Fruit fly (Drosophila melanogaster) whole organism, embryonic: ENCODE measurements around the gene CG10584.

ENCODE experiments used
- Ada2b ChIP-seq: fragments of 200-800 bp; sonication (Bioruptor generic); IDR thresholded peaks from 2 replicates; pipeline ENCODE4 v1.3.6; 2022; ENCODE audit warnings: missing biosample characterization, missing genetic modification characterization
- CG11247 ChIP-seq: fragments of 200-800 bp; sonication (Bioruptor generic); IDR thresholded peaks from 2 replicates; pipeline ENCODE4 v1.3.6; 2022; ENCODE audit warnings: missing biosample characterization, missing genetic modification characterization
- CG11504 ChIP-seq: fragments of 200-800 bp; sonication (Bioruptor generic); optimal IDR thresholded peaks from 3 replicates; lab custom pipeline; 2019; ENCODE audit warnings: missing biosample characterization, mild to moderate bottlenecking, missing genetic modification characterization, moderate library complexity
- CG12071 ChIP-seq: fragments of 200-800 bp; sonication (Bioruptor generic); optimal IDR thresholded peaks from 3 replicates; lab custom pipeline; 2018; ENCODE audit warnings: missing biosample characterization, mild to moderate bottlenecking, missing genetic modification characterization
- CG12299 ChIP-seq: fragments of 200-800 bp; sonication (Bioruptor generic); optimal IDR thresholded peaks from 2 replicates; lab custom pipeline; 2018; ENCODE audit warnings: missing biosample characterization, mild to moderate bottlenecking, missing genetic modification characterization
- CG14667 ChIP-seq: fragments of 200-800 bp; sonication (Bioruptor generic); IDR thresholded peaks from 2 replicates; pipeline ENCODE4 v1.3.6; 2022; ENCODE audit warnings: missing biosample characterization, missing genetic modification characterization
- CG14710 ChIP-seq: fragments of 200-800 bp; sonication (Bioruptor generic); optimal IDR thresholded peaks from 3 replicates; lab custom pipeline; 2019; ENCODE audit warnings: missing biosample characterization, mild to moderate bottlenecking, missing genetic modification characterization, moderate library complexity
- CG14860 ChIP-seq: fragments of 200-800 bp; sonication (Bioruptor generic); IDR thresholded peaks from 3 replicates; pipeline ENCODE4 v1.3.6; 2022; ENCODE audit warnings: missing biosample characterization, missing genetic modification characterization; ENCODE audit not compliant: partially characterized antibody
- CG15073 ChIP-seq: fragments of 200-800 bp; sonication (Bioruptor generic); optimal IDR thresholded peaks from 2 replicates; lab custom pipeline; 2016; ENCODE audit warnings: missing biosample characterization, missing genetic modification characterization
- CG17186 ChIP-seq: fragments of 200-800 bp; sonication (Bioruptor generic); optimal IDR thresholded peaks from 3 replicates; lab custom pipeline; 2017; ENCODE audit warnings: missing biosample characterization, missing genetic modification reagents, missing genetic modification characterization
- CG1832 ChIP-seq: fragments of 200-800 bp; sonication (Bioruptor generic); optimal IDR thresholded peaks from 2 replicates; lab custom pipeline; 2017; ENCODE audit warnings: missing biosample characterization, mild to moderate bottlenecking, missing genetic modification characterization, inconsistent platforms
- CG4360 ChIP-seq: fragments of 200-800 bp; sonication (Bioruptor generic); IDR thresholded peaks from 2 replicates; pipeline ENCODE4 v1.3.6; 2022; ENCODE audit warnings: missing biosample characterization, missing genetic modification characterization
- CG6689 ChIP-seq: fragments of 200-800 bp; sonication (Bioruptor generic); IDR thresholded peaks from 2 replicates; pipeline ENCODE4 v1.3.6; 2022; ENCODE audit warnings: missing biosample characterization, missing genetic modification characterization
- CG7372 ChIP-seq: fragments of 200-800 bp; sonication (Bioruptor generic); IDR thresholded peaks from 2 replicates; pipeline ENCODE4 v1.3.6; 2022; ENCODE audit warnings: missing biosample characterization, missing genetic modification characterization
- CG9609 ChIP-seq: fragments of 200-800 bp; sonication (Bioruptor generic); optimal IDR thresholded peaks from 3 replicates; lab custom pipeline; 2016; ENCODE audit warnings: missing biosample characterization, missing genetic modification characterization
- CTCF ChIP-seq: fragments of 200-800 bp; sonication (Bioruptor generic); optimal IDR thresholded peaks from 2 replicates; lab custom pipeline; 2017; ENCODE audit warnings: missing biosample characterization, mild to moderate bottlenecking, missing genetic modification characterization, moderate library complexity
- D19B ChIP-seq: fragments of 200-800 bp; sonication (Bioruptor generic); optimal IDR thresholded peaks from 2 replicates; lab custom pipeline; 2017; ENCODE audit warnings: missing biosample characterization, mild to moderate bottlenecking, missing genetic modification characterization
- ERR ChIP-seq: fragments of 200-800 bp; sonication (Bioruptor generic); optimal IDR thresholded peaks from 2 replicates; lab custom pipeline; 2016; ENCODE audit warnings: missing biosample characterization, missing genetic modification characterization
- HLH3B ChIP-seq: fragments of 200-800 bp; sonication (Bioruptor generic); IDR thresholded peaks from 2 replicates; pipeline ENCODE4 v1.3.6; 2022; ENCODE audit warnings: missing biosample characterization, missing genetic modification characterization
- HLH54F ChIP-seq: fragments of 200-800 bp; sonication (Bioruptor generic); optimal IDR thresholded peaks from 3 replicates; lab custom pipeline; 2016; ENCODE audit warnings: missing biosample characterization, missing genetic modification characterization
- Hr51 ChIP-seq, 2 experiments: fragments of 200-800 bp; sonication (Bioruptor generic); optimal IDR thresholded peaks; 2 replicates in 1 of 2; 3 replicates in 1 of 2; lab custom pipeline; 2016 to 2018; ENCODE audit warnings: missing biosample characterization in 2 of 2, missing genetic modification characterization in 2 of 2, mild to moderate bottlenecking in 1 of 2, moderate library complexity in 1 of 2
- MTF-1 ChIP-seq: fragments of 200-800 bp; sonication (Bioruptor generic); optimal IDR thresholded peaks from 2 replicates; lab custom pipeline; 2018; ENCODE audit warnings: missing biosample characterization, mild to moderate bottlenecking, missing genetic modification characterization, borderline replicate concordance
- Mes4 ChIP-seq: fragments of 200-800 bp; sonication (Bioruptor generic); optimal IDR thresholded peaks from 2 replicates; lab custom pipeline; 2016; ENCODE audit warnings: missing biosample characterization, missing genetic modification characterization
- Myb ChIP-seq: fragments of 200-800 bp; sonication (Bioruptor generic); optimal IDR thresholded peaks from 2 replicates; lab custom pipeline; 2016; ENCODE audit warnings: missing biosample characterization, missing genetic modification characterization
- PHDP ChIP-seq: fragments of 200-800 bp; sonication (Bioruptor generic); optimal IDR thresholded peaks from 3 replicates; lab custom pipeline; 2018; ENCODE audit warnings: missing biosample characterization, mild to moderate bottlenecking, missing genetic modification characterization, moderate library complexity
- Pdp1 ChIP-seq, 2 experiments: fragments of 200-800 bp; sonication (Bioruptor generic); optimal IDR thresholded peaks; 3 replicates each; lab custom pipeline; 2016; ENCODE audit warnings: missing biosample characterization in 2 of 2, missing genetic modification characterization in 2 of 2, mild to moderate bottlenecking in 1 of 2, moderate library complexity in 1 of 2
- abd-A ChIP-seq: fragments of 200-800 bp; sonication (Bioruptor generic); optimal IDR thresholded peaks from 3 replicates; lab custom pipeline; 2019; ENCODE audit warnings: missing biosample characterization, mild to moderate bottlenecking, missing genetic modification characterization, moderate library complexity
- az2 ChIP-seq: fragments of 200-800 bp; sonication (Bioruptor generic); optimal IDR thresholded peaks from 3 replicates; lab custom pipeline; 2016; ENCODE audit warnings: missing biosample characterization, missing genetic modification characterization
- bab2 ChIP-seq: fragments of 200-800 bp; sonication (Bioruptor generic); optimal IDR thresholded peaks from 2 replicates; lab custom pipeline; 2016; ENCODE audit warnings: missing biosample characterization, missing genetic modification characterization
- bigmax ChIP-seq: fragments of 200-800 bp; sonication (Bioruptor generic); optimal IDR thresholded peaks from 2 replicates; lab custom pipeline; 2018; ENCODE audit warnings: missing biosample characterization, mild to moderate bottlenecking, missing genetic modification characterization
- br ChIP-seq: fragments of >200 bp; optimal IDR thresholded peaks from 2 replicates; lab custom pipeline; 2017
- cato ChIP-seq: fragments of 200-800 bp; sonication (Bioruptor generic); optimal IDR thresholded peaks from 2 replicates; lab custom pipeline; 2016; ENCODE audit warnings: missing biosample characterization, missing genetic modification characterization, borderline replicate concordance
- chinmo ChIP-seq: fragments of 200-800 bp; sonication (Bioruptor generic); IDR thresholded peaks from 4 replicates; pipeline ENCODE4 v1.3.6; 2022; ENCODE audit warnings: missing biosample characterization, missing genetic modification characterization; ENCODE audit not compliant: partially characterized antibody
- chm ChIP-seq: fragments of 200-800 bp; sonication (Bioruptor generic); IDR thresholded peaks from 2 replicates; pipeline ENCODE4 v1.3.6; 2022; ENCODE audit warnings: missing biosample characterization, missing genetic modification characterization
- croc ChIP-seq: fragments of 200-800 bp; sonication (Bioruptor generic); conservative IDR thresholded peaks from 3 replicates; pipeline ENCODE4 v1.3.6; 2022; ENCODE audit warnings: missing biosample characterization, missing genetic modification characterization
- dpn ChIP-seq, 2 experiments: fragments of 200-800 bp; sonication (Bioruptor generic); optimal IDR thresholded peaks; 3 replicates each; lab custom pipeline; 2016; ENCODE audit warnings: missing biosample characterization in 2 of 2, missing genetic modification characterization in 2 of 2
- exex ChIP-seq: fragments of 200-800 bp; sonication (Bioruptor generic); optimal IDR thresholded peaks from 4 replicates; lab custom pipeline; 2018; ENCODE audit warnings: missing biosample characterization, mild to moderate bottlenecking, missing genetic modification characterization, moderate library complexity
- fru ChIP-seq: fragments of >200 bp; optimal IDR thresholded peaks from 2 replicates; lab custom pipeline; 2017
- hbn ChIP-seq: fragments of 200-800 bp; sonication (Bioruptor generic); IDR thresholded peaks from 2 replicates; pipeline ENCODE4 v1.3.6; 2022; ENCODE audit warnings: missing biosample characterization, missing genetic modification characterization; ENCODE audit not compliant: partially characterized antibody
- lola ChIP-seq, 3 experiments: fragments of >200 bp in 2 of 3; fragments of 200-800 bp in 1 of 3; sonication (Bioruptor generic) in 1 of 3; optimal IDR thresholded peaks; 2 replicates each; lab custom pipeline; 2017 to 2019; ENCODE audit warnings: missing biosample characterization in 3 of 3, missing genetic modification characterization in 3 of 3, mild to moderate bottlenecking in 1 of 3, moderate library complexity in 1 of 3
- mirr ChIP-seq: fragments of 200-800 bp; sonication (Bioruptor generic); optimal IDR thresholded peaks from 3 replicates; lab custom pipeline; 2018; ENCODE audit warnings: missing biosample characterization, mild to moderate bottlenecking, missing genetic modification characterization
- nerfin-1 ChIP-seq: fragments of 200-800 bp; sonication (Bioruptor generic); optimal IDR thresholded peaks from 3 replicates; lab custom pipeline; 2019; ENCODE audit warnings: missing biosample characterization, mild to moderate bottlenecking, missing genetic modification characterization, moderate library complexity
- pan ChIP-seq, 4 experiments: fragments of >200 bp in 3 of 4; fragments of 200-800 bp in 1 of 4; sonication (Bioruptor generic) in 1 of 4; optimal IDR thresholded peaks in 3 of 4; IDR thresholded peaks in 1 of 4; 2 replicates each; pipeline versions ENCODE4 v1.3.6 to Lab custom; 2017 to 2022; ENCODE audit warnings: missing biosample characterization in 2 of 4, missing genetic modification characterization in 2 of 4, mixed read lengths in 1 of 4
- pita ChIP-seq: fragments of 200-800 bp; sonication (Bioruptor generic); optimal IDR thresholded peaks from 2 replicates; lab custom pipeline; 2017; ENCODE audit warnings: missing biosample characterization, mild to moderate bottlenecking, missing genetic modification characterization
- prd ChIP-seq, 3 experiments: fragments of >200 bp in 2 of 3; fragments of 200-800 bp in 1 of 3; sonication (Bioruptor generic) in 1 of 3; optimal IDR thresholded peaks in 2 of 3; IDR thresholded peaks in 1 of 3; 2 replicates in 2 of 3; 3 replicates in 1 of 3; pipeline versions ENCODE4 v1.3.6 to Lab custom; 2017 to 2022; ENCODE audit warnings: missing biosample characterization in 1 of 3, missing genetic modification characterization in 1 of 3
- psq ChIP-seq: fragments of 200-800 bp; sonication (Bioruptor generic); optimal IDR thresholded peaks from 2 replicates; lab custom pipeline; 2017; ENCODE audit warnings: missing biosample characterization, missing genetic modification characterization
- pum ChIP-seq: fragments of 200-800 bp; sonication (Bioruptor generic); optimal IDR thresholded peaks from 2 replicates; lab custom pipeline; 2016; ENCODE audit warnings: missing biosample characterization, missing genetic modification characterization
- sens ChIP-seq: fragments of 200-800 bp; sonication (Bioruptor generic); peaks from one replicate; lab custom pipeline; 2016; ENCODE audit warnings: missing biosample characterization, missing genetic modification characterization
- zfh2 ChIP-seq: fragments of 200-800 bp; sonication (Bioruptor generic); optimal IDR thresholded peaks from 2 replicates; lab custom pipeline; 2016; ENCODE audit warnings: missing biosample characterization, missing genetic modification characterization

The CG10584 gene

dm6 chr3L:21049417-21049914 lies 18.3 kb upstream of the CG10584 start (continued):
- peak; percentile 1 for TF ChIP-seq zfh2 (GFP tag; lab: Kevin White, UChicago)
- peak; percentile 51 for TF ChIP-seq Myb
- peak; percentile 90 for TF ChIP-seq sens (GFP tag; lab: Kevin White, UChicago)
- no peak for TF ChIP-seq D19B
- TF ChIP-seq HLH54F = peak; percentile 26
- TF ChIP-seq CG14710 (tag; lab: Kevin White, UChicago) = peak; percentile 23
- TF ChIP-seq fru (lab: Kevin White, UChicago) = no peak
- peak; percentile 9 for TF ChIP-seq bigmax (GFP tag; lab: Kevin White, UChicago)
- peak in 1 of 2 experiments; percentile 8 for TF ChIP-seq Hr51 (GFP tag; optimal IDR thresholded peaks at IDR 0.05; lab: Kevin White, UChicago)
- peak; percentile 26 for TF ChIP-seq CG11504 (tag; lab: Kevin White, UChicago)
- no peak for TF ChIP-seq exex (tag; lab: Kevin White, UChicago)
- peak; percentile 17 for TF ChIP-seq bab2
- TF ChIP-seq HLH3B (GFP tag; lab: Robert Waterston, UW) = 0 out of 2 replicates have a peak, but pooled peaks have one; percentile 18
- peak; percentile 89; the same call in 2 of the 4 replicates for TF ChIP-seq chinmo (GFP tag; lab: Robert Waterston, UW)
- peak; percentile 98 for TF ChIP-seq CTCF
- peak; percentile 22 for TF ChIP-seq ERR (GFP tag; lab: Kevin White, UChicago)
- TF ChIP-seq CG9609 = peak; percentile 22
- TF ChIP-seq abd-A (tag; lab: Kevin White, UChicago) = peak; percentile 38
- peak; percentile 48 for TF ChIP-seq pita (GFP tag; lab: Kevin White, UChicago)
- no peak for TF ChIP-seq CG17186 (GFP tag; lab: Kevin White, UChicago)
- TF ChIP-seq PHDP = peak; percentile 19
- no peak for TF ChIP-seq Ada2b
- peak; percentile 23 for TF ChIP-seq CG12299 (tag; lab: Kevin White, UChicago)
- TF ChIP-seq CG7372 (GFP tag; lab: Robert Waterston, UW) = peak; percentile 36; the same call in 1 of the 2 replicates
- no peak for TF ChIP-seq cato (GFP tag; lab: Kevin White, UChicago)
- no peak for TF ChIP-seq CG14860 (GFP tag; lab: Robert Waterston, UW)
- TF ChIP-seq hbn = 0 out of 2 replicates have a peak, but pooled peaks have one; percentile 22
- no peak for TF ChIP-seq Mes4 (GFP tag; lab: Kevin White, UChicago)
- no peak for TF ChIP-seq CG15073 (GFP tag; lab: Kevin White, UChicago)
- TF ChIP-seq chm = peak; percentile 77
- TF ChIP-seq CG11247 (GFP tag; lab: Robert Waterston, UW) = peak; percentile 11; the same call in 1 of the 2 replicates
- peak; percentile 24 for TF ChIP-seq MTF-1 (GFP tag; lab: Kevin White, UChicago)
- TF ChIP-seq nerfin-1 (tag; lab: Kevin White, UChicago) = peak; percentile 10
- peak in 1 of 2 experiments; percentile 24 for TF ChIP-seq dpn (GFP tag; optimal IDR thresholded peaks at IDR 0.05; lab: Kevin White, UChicago)
- no peak for TF ChIP-seq croc
- TF ChIP-seq pum (GFP tag; lab: Kevin White, UChicago) = peak; percentile 13
- no peak for TF ChIP-seq pan (optimal IDR thresholded peaks at IDR 0.05; lab: Kevin White, UChicago)
- peak in 1 of 2 experiments; percentile 25 for TF ChIP-seq pan (GFP tag; optimal IDR thresholded peaks at IDR 0.05 in 1 of 2, IDR thresholded peaks at IDR 0.05 in 1 of 2)
- no peak for TF ChIP-seq CG6689 (GFP tag; lab: Robert Waterston, UW)
- peak; percentile 46 for TF ChIP-seq CG12071
- no peak for TF ChIP-seq prd (optimal IDR thresholded peaks at IDR 0.05; lab: Kevin White, UChicago)
- TF ChIP-seq prd (GFP tag; IDR thresholded peaks at IDR 0.05; lab: Robert Waterston, UW) = 0 out of 3 replicates have a peak, but pooled peaks have one; percentile 8
- TF ChIP-seq CG4360 (GFP tag; lab: Robert Waterston, UW) = peak; percentile 87
- TF ChIP-seq mirr (GFP tag; lab: Kevin White, UChicago) = peak; percentile 21
- peak; percentile 12 for TF ChIP-seq az2
- TF ChIP-seq psq (GFP tag; lab: Kevin White, UChicago) = peak; percentile 21
- TF ChIP-seq Pdp1 (GFP tag; optimal IDR thresholded peaks at IDR 0.05; lab: Kevin White, UChicago) = peak in 1 of 2 experiments; percentile 93
- TF ChIP-seq CG14667 (GFP tag; lab: Robert Waterston, UW) = no peak
- TF ChIP-seq lola (GFP tag; optimal IDR thresholded peaks at IDR 0.05; lab: Kevin White, UChicago) = peak in 1 of 3 experiments; percentile 73
- peak; percentile 81 for TF ChIP-seq CG1832 (GFP tag; lab: Kevin White, UChicago)
- no peak for TF ChIP-seq br
